Worm (Caenorhabditis elegans): Measurements from ENCODE around the gene snai-1.

DNA sequence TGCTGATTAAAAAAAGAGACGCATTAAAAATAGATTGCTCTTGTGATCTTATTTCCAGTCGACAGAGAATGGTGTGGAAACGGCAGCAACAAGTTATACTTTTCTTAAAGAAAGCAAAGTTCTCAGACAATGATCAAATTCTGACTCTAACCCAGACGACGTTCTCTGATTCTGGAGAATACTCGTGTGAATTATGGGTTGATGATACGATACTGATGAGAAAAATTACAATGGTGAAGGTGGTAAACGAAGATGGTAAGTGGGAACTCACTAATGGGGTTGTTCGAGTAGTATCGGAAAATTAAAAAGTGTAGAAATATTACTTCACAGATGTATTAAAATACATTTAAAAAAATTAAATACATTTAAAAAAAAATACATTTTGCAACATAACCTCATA, 35.2 kb downstream of the snai-1 start:
- TF ChIP-seq W03F9.2 (tag; optimal IDR thresholded peaks at IDR 0.05) (no peak), him-1 (tag; optimal IDR thresholded peaks at IDR 0.05) (no peak)
